Worm (Caenorhabditis elegans) whole organism, L4/young adult: ENCODE results near the gene T23B7.2.

Source experiments
- dao-5 ChIP-seq: sonication (generic microtip); optimal IDR thresholded peaks from 2 replicates; lab custom pipeline; 2016; ENCODE audit warnings: missing genotype, missing genetic modification characterization, moderate library complexity, missing compliant biosample characterization
- him-1 ChIP-seq: sonication (generic microtip); optimal IDR thresholded peaks from 2 replicates; lab custom pipeline; 2016; ENCODE audit warnings: missing genotype, missing genetic modification reagents, missing genetic modification characterization, missing compliant biosample characterization

ce11 chrII:4827734-4828609, 14.1 kb downstream of the T23B7.2 start, which contains the start of the genes fbxb-88 and tbck-1:
- TF ChIP-seq dao-5 (tag; lab: Kevin White, UChicago) (no peak), him-1 (tag; lab: Kevin White, UChicago) (no peak)
